Worm (Caenorhabditis elegans): Measurements from ENCODE around the gene clec-138.
A peak's percentile ranks its signal among the peaks of the same experiment; 100 is the strongest.

The clec-138 gene

ce11 chrII:4579920-4580474 is 39.6 kb downstream of the clec-138 start:
- TF ChIP-seq pha-4 (tag; optimal IDR thresholded peaks at IDR 0.05) (peak; percentile 77), nhr-77 (tag; optimal IDR thresholded peaks at IDR 0.05) (no peak)

ce11 chrII:4579375-4579774 is 40.2 kb downstream of the clec-138 start:
- TF ChIP-seq pha-4 (tag; optimal IDR thresholded peaks at IDR 0.05) (no peak), unc-62 (GFP tag; optimal IDR thresholded peaks at IDR 0.05) (peak; percentile 58)

- TF ChIP-seq ceh-16 (tag; optimal IDR thresholded peaks at IDR 0.05) = no peak
- no peak for TF ChIP-seq nhr-67 (tag; optimal IDR thresholded peaks at IDR 0.05)
- no peak for TF ChIP-seq aly-2 (tag; optimal IDR thresholded peaks at IDR 0.05)
- TF ChIP-seq egl-5 (tag; optimal IDR thresholded peaks at IDR 0.05) = no peak
- no peak for TF ChIP-seq ztf-11 (tag; optimal IDR thresholded peaks at IDR 0.05)
- TF ChIP-seq nhr-237 (tag; optimal IDR thresholded peaks at IDR 0.05) = no peak
- no peak for TF ChIP-seq pha-4 (tag; optimal IDR thresholded peaks at IDR 0.05)
- no peak for TF ChIP-seq nfya-1 (tag; optimal IDR thresholded peaks at IDR 0.05; ENCODE audit: insufficient read depth)
- no peak for TF ChIP-seq nhr-12 (tag; optimal IDR thresholded peaks at IDR 0.05)
- TF ChIP-seq eor-1 (tag; optimal IDR thresholded peaks at IDR 0.05) = no peak
- TF ChIP-seq pqm-1 (tag; optimal IDR thresholded peaks at IDR 0.05) = no peak
- TF ChIP-seq nhr-77 (tag; optimal IDR thresholded peaks at IDR 0.05) = no peak
- no peak for TF ChIP-seq nhr-23 (tag; optimal IDR thresholded peaks at IDR 0.05)
Measured at ce11 chrII:4577391-4577790, 42.2 kb downstream of the clec-138 start.

- TF ChIP-seq lsy-12 (tag; optimal IDR thresholded peaks at IDR 0.05) (peak; percentile 25), lin-39 (tag; optimal IDR thresholded peaks at IDR 0.05) (peak; percentile 79), R02D3.7 (tag; optimal IDR thresholded peaks at IDR 0.05) (no peak)
Measured at ce11 chrII:4575579-4575978, 44.0 kb downstream of the clec-138 start.

ce11 chrII:4574658-4575057 is 44.9 kb downstream of the clec-138 start:
- TF ChIP-seq unc-39 (tag; optimal IDR thresholded peaks at IDR 0.05) = no peak
- no peak for TF ChIP-seq nhr-237 (tag; optimal IDR thresholded peaks at IDR 0.05)
- no peak for TF ChIP-seq egl-27 (tag; optimal IDR thresholded peaks at IDR 0.05)
- TF ChIP-seq lsy-12 (tag; optimal IDR thresholded peaks at IDR 0.05) = no peak
- no peak for TF ChIP-seq aly-2 (tag; optimal IDR thresholded peaks at IDR 0.05)
- TF ChIP-seq nhr-76 (tag; optimal IDR thresholded peaks at IDR 0.05) = no peak
- TF ChIP-seq nhr-11 (tag; optimal IDR thresholded peaks at IDR 0.05) = no peak
- no peak for TF ChIP-seq nhr-12 (tag; optimal IDR thresholded peaks at IDR 0.05)
- no peak for TF ChIP-seq ztf-11 (tag; optimal IDR thresholded peaks at IDR 0.05)
- TF ChIP-seq tbx-2 (tag; optimal IDR thresholded peaks at IDR 0.05) = no peak
- TF ChIP-seq fkh-2 (tag; optimal IDR thresholded peaks at IDR 0.05) = no peak
- no peak for TF ChIP-seq mdl-1 (tag; optimal IDR thresholded peaks at IDR 0.05)
- TF ChIP-seq zag-1 (tag; optimal IDR thresholded peaks at IDR 0.05) = no peak
- TF ChIP-seq fkh-10 (GFP tag; optimal IDR thresholded peaks at IDR 0.05) = no peak
- TF ChIP-seq nhr-23 (tag; optimal IDR thresholded peaks at IDR 0.05) = no peak
- TF ChIP-seq snpc-4 (tag; optimal IDR thresholded peaks at IDR 0.05) = no peak
- TF ChIP-seq ceh-16 (tag; optimal IDR thresholded peaks at IDR 0.05) = no peak
- TF ChIP-seq lin-39 (tag; optimal IDR thresholded peaks at IDR 0.05) = no peak

ce11 chrII:4573084-4573483 is 46.5 kb downstream of the clec-138 start:
- TF ChIP-seq eor-1 (tag; optimal IDR thresholded peaks at IDR 0.05) (no peak), nhr-25 (tag; optimal IDR thresholded peaks at IDR 0.05) (peak; percentile 4), aly-2 (tag; optimal IDR thresholded peaks at IDR 0.05) (no peak), elt-1 (tag; optimal IDR thresholded peaks at IDR 0.05) (peak; percentile 79), ceh-82 (tag; optimal IDR thresholded peaks at IDR 0.05) (no peak), ceh-9 (tag; optimal IDR thresholded peaks at IDR 0.05) (no peak), egl-27 (tag; optimal IDR thresholded peaks at IDR 0.05) (no peak)

ce11 chrII:4572579-4572978 is 47.0 kb downstream of the clec-138 start:
- TF ChIP-seq fkh-10 (GFP tag; optimal IDR thresholded peaks at IDR 0.05) (no peak), pqm-1 (tag; optimal IDR thresholded peaks at IDR 0.05) (no peak), nhr-12 (tag; optimal IDR thresholded peaks at IDR 0.05) (no peak), lsy-12 (tag; optimal IDR thresholded peaks at IDR 0.05) (no peak), mdl-1 (tag; optimal IDR thresholded peaks at IDR 0.05) (no peak), eor-1 (tag; optimal IDR thresholded peaks at IDR 0.05) (no peak), nhr-25 (tag; optimal IDR thresholded peaks at IDR 0.05) (no peak), elt-1 (tag; optimal IDR thresholded peaks at IDR 0.05) (no peak), nhr-67 (tag; optimal IDR thresholded peaks at IDR 0.05) (no peak), unc-62 (GFP tag; optimal IDR thresholded peaks at IDR 0.05) (no peak), R02D3.7 (tag; optimal IDR thresholded peaks at IDR 0.05) (no peak)
